Worm (Caenorhabditis elegans): ENCODE data around the gene Y37D8A.29.

Gene Y37D8A.29

ce11 chrIII:12906611-12907037, 15.1 kb upstream of the Y37D8A.29 start:
- TF ChIP-seq dao-5 (tag; optimal IDR thresholded peaks at IDR 0.05) (no peak), him-1 (tag; optimal IDR thresholded peaks at IDR 0.05) (no peak), W03F9.2 (tag; optimal IDR thresholded peaks at IDR 0.05) (no peak)

ce11 chrIII:12904987-12905541, 13.6 kb upstream of the Y37D8A.29 start, which contains the start of gene cox-5A:
TSS of gene cox-5A (plus strand) at chrIII:12905491.
- TF ChIP-seq him-1 (tag; optimal IDR thresholded peaks at IDR 0.05) (peak; percentile 98), W03F9.2 (tag; optimal IDR thresholded peaks at IDR 0.05) (peak; percentile 99), dao-5 (tag; optimal IDR thresholded peaks at IDR 0.05) (no peak)

ce11 chrIII:12904052-12904451, 12.6 kb upstream of the Y37D8A.29 start:
- no peak for TF ChIP-seq dao-5 (tag; optimal IDR thresholded peaks at IDR 0.05)
- no peak for TF ChIP-seq him-1 (tag; optimal IDR thresholded peaks at IDR 0.05)
- no peak for TF ChIP-seq W03F9.2 (tag; optimal IDR thresholded peaks at IDR 0.05)

DNA sequence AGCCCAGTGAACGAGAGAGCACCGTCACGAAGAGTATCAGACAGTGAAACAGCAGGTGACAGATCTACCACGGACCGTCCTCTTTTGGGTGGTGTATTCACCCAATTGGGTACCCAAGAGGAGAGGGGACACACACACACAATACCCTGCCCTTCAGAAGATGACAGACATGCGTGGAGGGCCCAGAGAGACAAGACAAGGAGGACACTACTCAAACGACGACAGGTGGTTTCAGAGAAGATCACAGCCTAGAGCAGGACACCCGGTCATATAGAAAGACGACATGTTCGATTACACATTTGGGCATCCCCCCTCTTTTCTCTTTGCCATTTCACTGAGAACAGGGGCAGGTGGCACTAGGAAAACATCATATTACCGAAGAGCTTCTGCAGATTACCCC, 2.7 kb upstream of the Y37D8A.29 start:
- TF ChIP-seq W03F9.2 (tag; optimal IDR thresholded peaks at IDR 0.05) (no peak), dao-5 (tag; optimal IDR thresholded peaks at IDR 0.05) (no peak), him-1 (tag; optimal IDR thresholded peaks at IDR 0.05) (no peak)

DNA sequence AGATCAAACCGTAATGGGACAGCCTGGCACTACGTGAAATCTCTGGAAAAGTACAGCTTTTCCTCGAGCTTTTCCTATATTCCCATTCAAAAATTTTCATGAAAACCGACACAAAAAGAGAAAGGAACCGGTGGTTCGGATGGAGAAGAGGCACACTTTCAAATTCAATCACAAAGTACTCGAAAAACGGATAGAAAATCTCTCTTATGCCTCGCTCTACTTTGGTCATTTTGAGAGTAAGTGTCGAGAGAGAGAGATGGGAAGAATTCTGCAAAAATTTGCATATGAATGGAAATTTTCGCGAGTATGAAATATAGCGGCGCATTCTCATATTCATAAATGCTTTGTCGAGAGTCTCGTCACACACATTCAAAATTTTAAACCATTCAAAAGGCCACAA, 1.3 kb upstream of the Y37D8A.29 start:
- TF ChIP-seq him-1 (tag; optimal IDR thresholded peaks at IDR 0.05), result no peak
- TF ChIP-seq dao-5 (tag; optimal IDR thresholded peaks at IDR 0.05), result no peak
- TF ChIP-seq W03F9.2 (tag; optimal IDR thresholded peaks at IDR 0.05), result no peak

- TF ChIP-seq him-1 (tag; optimal IDR thresholded peaks at IDR 0.05), result no peak
- TF ChIP-seq W03F9.2 (tag; optimal IDR thresholded peaks at IDR 0.05), result no peak
Measured at ce11 chrIII:12885153-12885552, 6.3 kb downstream of the Y37D8A.29 start.

- TF ChIP-seq him-1 (tag; optimal IDR thresholded peaks at IDR 0.05) (no peak), W03F9.2 (tag; optimal IDR thresholded peaks at IDR 0.05) (no peak), dao-5 (tag; optimal IDR thresholded peaks at IDR 0.05) (no peak)
Measured at ce11 chrIII:12880704-12881103, 10.8 kb downstream of the Y37D8A.29 start.

DNA sequence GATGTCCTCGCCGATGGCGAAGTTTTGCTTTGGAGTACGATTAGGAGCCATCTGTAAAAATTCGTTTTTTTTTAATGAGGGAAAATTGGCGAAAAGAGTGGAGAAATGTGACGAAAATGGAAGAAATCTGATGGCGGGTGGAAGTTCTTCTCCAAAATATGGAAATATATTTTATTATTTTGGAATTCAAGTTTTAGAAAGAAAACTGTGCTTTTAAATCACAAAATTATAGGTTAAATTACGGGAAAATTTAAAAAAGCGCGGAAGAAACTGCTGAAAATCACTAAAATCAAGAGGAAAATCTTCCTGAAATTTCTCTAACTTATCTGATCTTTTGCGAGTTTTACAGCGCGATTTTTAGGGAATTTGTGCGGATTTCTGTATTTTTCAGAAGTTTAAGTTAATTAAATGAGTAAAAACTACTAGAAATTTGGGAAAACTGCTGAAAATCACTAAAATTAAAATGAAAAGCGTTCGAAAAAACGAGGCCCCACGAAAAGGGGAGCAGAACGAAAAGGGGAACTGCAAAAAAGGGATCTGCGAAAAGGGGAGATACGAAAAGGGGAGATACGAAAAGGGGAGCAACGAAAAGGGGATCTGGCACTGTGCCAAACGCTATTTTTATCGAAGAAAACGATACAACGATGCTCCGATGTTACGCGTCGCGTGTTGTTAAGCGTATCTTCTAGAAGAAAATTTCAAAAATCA, 13.8 kb downstream of the Y37D8A.29 start, which contains the start of the genes cec-7 and enu-3.5:
Gene cec-7 (minus strand): TSS at position 51 of the 708 bp plus-strand sequence.
Gene enu-3.5 (plus strand): TSS at position 670 of the 708 bp plus-strand sequence.
- TF ChIP-seq him-1 (tag; optimal IDR thresholded peaks at IDR 0.05), result no peak
- TF ChIP-seq W03F9.2 (tag; optimal IDR thresholded peaks at IDR 0.05), result no peak
- TF ChIP-seq dao-5 (tag; optimal IDR thresholded peaks at IDR 0.05), result no peak

DNA sequence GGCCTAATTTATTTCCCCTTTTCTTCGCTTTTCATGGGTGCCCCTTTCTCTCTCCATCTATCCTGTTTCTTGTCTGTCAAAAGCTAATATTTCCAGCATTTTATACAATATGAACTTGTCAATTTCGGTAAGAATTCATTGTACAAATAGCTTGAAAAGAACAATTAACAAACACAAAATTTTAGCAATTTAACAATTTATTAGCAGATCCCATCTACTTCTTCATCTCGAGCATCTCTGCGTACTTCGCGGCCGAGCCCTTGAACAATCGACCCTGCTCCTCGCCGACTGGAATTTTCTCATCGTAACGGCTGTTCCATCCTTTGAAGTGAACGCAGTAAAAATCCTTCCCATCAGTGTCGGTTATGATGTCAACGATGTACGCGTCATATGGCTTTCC, 15.8 kb downstream of the Y37D8A.29 start:
- TF ChIP-seq dao-5 (tag; optimal IDR thresholded peaks at IDR 0.05) (no peak), him-1 (tag; optimal IDR thresholded peaks at IDR 0.05) (no peak), W03F9.2 (tag; optimal IDR thresholded peaks at IDR 0.05) (no peak)

- TF ChIP-seq W03F9.2 (tag; optimal IDR thresholded peaks at IDR 0.05), result peak; percentile 94
- TF ChIP-seq him-1 (tag; optimal IDR thresholded peaks at IDR 0.05), result peak; percentile 59
- no peak for TF ChIP-seq dao-5 (tag; optimal IDR thresholded peaks at IDR 0.05)
Measured at ce11 chrIII:12874606-12875066, 16.8 kb downstream of the Y37D8A.29 start, which contains the start of the genes mrg-1 and spcs-2. TSS of gene mrg-1 (minus strand) at chrIII:12874656. TSS of gene spcs-2 (plus strand) at chrIII:12875031.

- TF ChIP-seq him-1 (tag; optimal IDR thresholded peaks at IDR 0.05) (no peak), W03F9.2 (tag; optimal IDR thresholded peaks at IDR 0.05) (no peak), dao-5 (tag; optimal IDR thresholded peaks at IDR 0.05) (no peak)
Measured at ce11 chrIII:12870060-12870696, 21.3 kb downstream of the Y37D8A.29 start, which contains the start of gene Y37D8A.6. TSS of gene Y37D8A.6 (minus strand) at chrIII:12870297.

DNA sequence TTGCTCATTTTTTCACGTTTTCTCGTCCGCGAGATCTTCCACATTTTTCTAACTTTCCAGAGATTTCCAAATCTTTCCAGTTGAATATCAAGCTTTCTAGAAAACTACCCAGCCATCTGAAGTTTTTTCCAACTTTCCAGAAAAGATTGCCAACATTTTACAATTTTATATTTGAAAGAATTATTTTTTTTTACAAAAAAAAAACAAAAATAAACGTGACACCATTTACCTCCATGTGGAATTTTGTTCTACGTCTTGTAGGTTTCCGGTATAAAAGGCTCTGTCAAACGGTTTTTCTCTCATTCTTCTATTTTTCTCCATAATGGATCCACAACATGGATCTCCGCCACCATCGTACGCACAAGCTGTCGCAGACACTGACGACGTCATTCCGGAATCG, 26.8 kb downstream of the Y37D8A.29 start, which contains the start of gene Y37D8A.8:
Gene Y37D8A.8 (plus strand): TSS at position 301 of the 400 bp plus-strand sequence.
- no peak for TF ChIP-seq dao-5 (tag; optimal IDR thresholded peaks at IDR 0.05)
- no peak for TF ChIP-seq W03F9.2 (tag; optimal IDR thresholded peaks at IDR 0.05)
- no peak for TF ChIP-seq him-1 (tag; optimal IDR thresholded peaks at IDR 0.05)

- TF ChIP-seq him-1 (tag; optimal IDR thresholded peaks at IDR 0.05), result no peak
- TF ChIP-seq W03F9.2 (tag; optimal IDR thresholded peaks at IDR 0.05), result no peak
- no peak for TF ChIP-seq dao-5 (tag; optimal IDR thresholded peaks at IDR 0.05)
Measured at ce11 chrIII:12860119-12860518, 31.4 kb downstream of the Y37D8A.29 start.

ce11 chrIII:12856628-12857027, 34.9 kb downstream of the Y37D8A.29 start, which contains the start of gene Y37D8A.26:
TSS of gene Y37D8A.26 (minus strand) at chrIII:12856728.
- TF ChIP-seq W03F9.2 (tag; optimal IDR thresholded peaks at IDR 0.05), result no peak
- no peak for TF ChIP-seq dao-5 (tag; optimal IDR thresholded peaks at IDR 0.05)
- TF ChIP-seq him-1 (tag; optimal IDR thresholded peaks at IDR 0.05), result no peak

Measured in whole organism, L4/young adult.